Worm (Caenorhabditis elegans) whole organism, L2 larva: ENCODE measurements around the gene clc-11.

ENCODE experiments used
- C34F6.9 ChIP-seq: fragments of 150-350 bp; optimal IDR thresholded peaks from 2 replicates; lab custom pipeline; 2014; ENCODE audit warnings: missing biosample characterization, missing genetic modification characterization
- R02D3.7 ChIP-seq: fragments of 150-350 bp; optimal IDR thresholded peaks from 2 replicates; lab custom pipeline; 2014; ENCODE audit warnings: missing biosample characterization, missing genetic modification characterization
- alr-1 ChIP-seq: fragments of 150-350 bp; optimal IDR thresholded peaks from 2 replicates; lab custom pipeline; 2014; ENCODE audit warnings: missing biosample characterization, missing genetic modification characterization
- elt-3 ChIP-seq: sonication (generic microtip); optimal IDR thresholded peaks from 2 replicates; lab custom pipeline; 2017; ENCODE audit warnings: missing biosample characterization, missing genetic modification characterization
- lin-39 ChIP-seq: fragments of 150-350 bp; optimal IDR thresholded peaks from 2 replicates; lab custom pipeline; 2014; ENCODE audit warnings: missing biosample characterization, missing genetic modification reagents, missing genetic modification characterization
- lsy-2 ChIP-seq, 2 experiments: fragments of 150-350 bp in 1 of 2; sonication (generic microtip) in 1 of 2; optimal IDR thresholded peaks; 2 replicates each; lab custom pipeline; 2014 to 2017; ENCODE audit warnings: missing biosample characterization in 2 of 2, missing genetic modification characterization in 2 of 2
- mab-5 ChIP-seq: fragments of 150-350 bp; optimal IDR thresholded peaks from 2 replicates; lab custom pipeline; 2014; ENCODE audit warnings: missing biosample characterization, missing genetic modification characterization
- nhr-10 ChIP-seq: sonication (generic microtip); optimal IDR thresholded peaks from 2 replicates; lab custom pipeline; 2017; ENCODE audit warnings: missing biosample characterization, missing genetic modification characterization
- nhr-237 ChIP-seq: fragments of 150-350 bp; optimal IDR thresholded peaks from 2 replicates; lab custom pipeline; 2014; ENCODE audit warnings: missing biosample characterization, missing genetic modification characterization
- nhr-77 ChIP-seq: fragments of 150-350 bp; optimal IDR thresholded peaks from 2 replicates; lab custom pipeline; 2014; ENCODE audit warnings: missing biosample characterization, missing genetic modification characterization
- skn-1 ChIP-seq: sonication (generic microtip); optimal IDR thresholded peaks from 2 replicates; lab custom pipeline; 2017; ENCODE audit warnings: missing biosample characterization, missing genetic modification characterization
- unc-39 ChIP-seq: fragments of 150-350 bp; optimal IDR thresholded peaks from 2 replicates; lab custom pipeline; 2014; ENCODE audit warnings: missing biosample characterization, missing genetic modification characterization
- zag-1 ChIP-seq: fragments of 150-350 bp; optimal IDR thresholded peaks from 2 replicates; lab custom pipeline; 2014; ENCODE audit warnings: missing biosample characterization, missing genetic modification characterization
- ztf-11 ChIP-seq: sonication (generic microtip); optimal IDR thresholded peaks from 2 replicates; lab custom pipeline; 2017; ENCODE audit warnings: missing biosample characterization, missing genetic modification characterization

DNA sequence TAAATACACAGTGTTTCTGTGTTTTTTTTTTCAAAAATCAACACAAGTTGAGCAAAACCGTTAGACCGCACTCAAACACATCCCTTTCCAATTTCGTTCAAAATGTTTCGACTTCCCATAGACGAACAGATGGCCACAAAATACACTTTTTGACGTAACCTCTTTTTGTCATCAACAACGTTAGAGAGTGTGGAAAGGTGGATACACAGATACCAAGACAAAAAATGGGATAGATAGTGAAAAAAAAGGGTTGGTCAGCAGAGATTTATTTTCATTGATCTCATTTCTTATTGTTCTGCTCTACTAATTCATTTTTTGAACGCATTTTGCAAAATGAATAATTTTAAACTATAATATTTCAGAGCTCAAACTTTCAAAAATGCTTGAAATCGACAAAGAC, 44.6 kb downstream of the clc-11 start:
- no peak for TF ChIP-seq nhr-10 (tag; lab: Kevin White, UChicago)
- no peak for TF ChIP-seq ztf-11
- TF ChIP-seq zag-1 (tag; lab: Kevin White, UChicago) = no peak
- TF ChIP-seq skn-1 (tag; lab: Kevin White, UChicago) = no peak
- TF ChIP-seq nhr-237 (tag; lab: Kevin White, UChicago) = no peak
- no peak for TF ChIP-seq nhr-77 (tag; lab: Kevin White, UChicago)
- no peak for TF ChIP-seq C34F6.9 (tag; lab: Kevin White, UChicago)
- no peak for TF ChIP-seq unc-39 (tag; lab: Kevin White, UChicago)
- TF ChIP-seq elt-3 (tag; lab: Kevin White, UChicago) = no peak
- no peak for TF ChIP-seq lin-39 (tag; lab: Kevin White, UChicago)
- TF ChIP-seq alr-1 (tag; lab: Kevin White, UChicago) = no peak
- TF ChIP-seq R02D3.7 (tag; lab: Kevin White, UChicago) = no peak
- TF ChIP-seq mab-5 (tag; lab: Kevin White, UChicago) = no peak
- no peak for TF ChIP-seq lsy-2 (tag; optimal IDR thresholded peaks at IDR 0.05; lab: Kevin White, UChicago)
